Fruit fly (Drosophila melanogaster) Kc167 (cell line): Measurements from ENCODE around the gene CG3942.

Experiments
- h ChIP-seq: fragments of >200 bp; optimal IDR thresholded peaks from 3 replicates; lab custom pipeline; 2018; ENCODE audit warnings: missing external identifiers
- psq ChIP-seq: fragments of >200 bp; optimal IDR thresholded peaks from 2 replicates; lab custom pipeline; 2017; ENCODE audit warnings: missing external identifiers

DNA sequence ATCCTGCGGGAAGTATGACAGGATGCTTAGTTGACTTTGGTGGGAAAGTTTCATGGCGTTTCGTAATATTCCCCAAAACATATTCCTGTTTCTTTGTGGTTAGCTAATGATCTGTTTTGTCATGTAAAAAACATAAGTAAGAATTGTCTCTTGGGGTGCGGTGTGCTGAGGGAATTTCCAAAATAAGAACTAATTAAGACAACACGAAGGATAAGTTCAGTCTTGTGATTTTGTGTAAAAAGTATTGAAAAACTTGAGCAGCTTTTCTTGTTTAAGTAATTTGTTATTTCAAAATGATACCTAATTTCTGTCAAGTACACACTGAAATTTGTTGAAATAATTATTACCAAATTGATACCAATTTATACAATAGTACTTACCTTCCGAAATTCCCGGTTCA lies at the start of gene CG3942:
- TF ChIP-seq h (lab: Kevin White, UChicago), result no peak
- no peak for TF ChIP-seq psq (lab: Kevin White, UChicago)
